Worm (Caenorhabditis elegans): ENCODE data around the gene F54D1.1.

The F54D1.1 gene

DNA sequence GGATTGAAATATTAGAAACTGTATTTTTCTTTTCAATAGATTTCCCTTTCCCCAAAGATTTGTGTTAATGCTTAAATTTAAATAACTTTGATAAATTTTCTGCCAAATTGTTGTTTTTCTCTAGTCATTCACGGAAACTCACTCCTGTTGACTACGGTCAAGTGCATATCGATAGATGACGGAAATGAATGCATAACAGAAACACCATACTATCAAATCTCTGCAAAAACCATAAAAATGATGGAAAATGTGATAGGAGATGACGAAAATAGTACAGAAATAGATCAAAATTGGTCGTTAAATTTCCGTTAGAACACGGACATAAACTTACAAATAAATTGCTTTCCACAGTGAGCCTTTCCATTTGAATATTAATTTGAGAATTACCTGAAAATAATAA is 32.6 kb upstream of the F54D1.1 start:
- no peak for TF ChIP-seq cnd-1 (tag; optimal IDR thresholded peaks at IDR 0.05)
- TF ChIP-seq ces-1 (GFP tag; optimal IDR thresholded peaks at IDR 0.05) = no peak
- no peak for TF ChIP-seq elt-1 (tag; optimal IDR thresholded peaks at IDR 0.05; ENCODE audit: borderline replicate concordance, insufficient read depth)
- no peak for TF ChIP-seq unc-39 (tag; optimal IDR thresholded peaks at IDR 0.05)
- TF ChIP-seq drap-1 (GFP tag; optimal IDR thresholded peaks at IDR 0.05) = no peak
- no peak for TF ChIP-seq hlh-1 (tag; optimal IDR thresholded peaks at IDR 0.05)
- TF ChIP-seq lin-32 (GFP tag; optimal IDR thresholded peaks at IDR 0.05) = no peak
- TF ChIP-seq unc-62 (GFP tag; optimal IDR thresholded peaks at IDR 0.05) = no peak
- no peak for TF ChIP-seq mls-2 (tag; optimal IDR thresholded peaks at IDR 0.05)
- no peak for TF ChIP-seq nhr-76 (tag; optimal IDR thresholded peaks at IDR 0.05)
- TF ChIP-seq ham-2 (GFP tag; optimal IDR thresholded peaks at IDR 0.05) = no peak
- no peak for TF ChIP-seq snpc-4 (tag; optimal IDR thresholded peaks at IDR 0.05)
- TF ChIP-seq ceh-83 (GFP tag; optimal IDR thresholded peaks at IDR 0.05) = no peak
- TF ChIP-seq lin-13 (tag; optimal IDR thresholded peaks at IDR 0.05) = no peak
- TF ChIP-seq sptf-1 (tag; optimal IDR thresholded peaks at IDR 0.05) = no peak
- no peak for TF ChIP-seq nhr-28 (tag; optimal IDR thresholded peaks at IDR 0.05)
- TF ChIP-seq pha-4 (tag; optimal IDR thresholded peaks at IDR 0.05) = no peak
- TF ChIP-seq M03D4.4 (tag; optimal IDR thresholded peaks at IDR 0.05) = no peak
- no peak for TF ChIP-seq ceh-39 (tag; optimal IDR thresholded peaks at IDR 0.05)

- no peak for TF ChIP-seq nhr-76 (tag; optimal IDR thresholded peaks at IDR 0.05)
Observed at ce11 chrIV:11230069-11230468, 31.6 kb upstream of the F54D1.1 start, which contains the start of gene best-7. TSS of gene best-7 (minus strand) at chrIV:11230307.

DNA sequence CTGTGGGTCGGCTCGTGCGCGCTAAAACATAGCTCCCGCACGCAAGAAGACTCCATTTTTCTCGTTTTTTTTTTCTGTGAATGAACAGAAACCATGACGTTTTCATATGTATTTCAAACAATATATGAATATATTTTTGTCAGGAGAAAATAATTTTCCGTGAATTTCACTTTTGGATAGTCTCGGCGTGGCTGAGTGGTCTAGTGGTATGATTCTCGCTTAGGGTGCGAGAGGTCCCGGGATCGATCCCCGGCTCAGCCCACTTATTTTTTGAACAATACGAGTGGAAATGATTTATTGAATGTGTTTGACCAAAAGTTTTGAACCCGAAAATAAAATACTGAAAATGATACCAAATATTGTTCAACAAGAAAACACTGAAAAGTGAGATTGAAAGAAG is 30.3 kb upstream of the F54D1.1 start:
- TF ChIP-seq snpc-4 (tag; optimal IDR thresholded peaks at IDR 0.05) = no peak
- TF ChIP-seq sem-2 (GFP tag; optimal IDR thresholded peaks at IDR 0.05) = no peak
- no peak for TF ChIP-seq mls-2 (tag; optimal IDR thresholded peaks at IDR 0.05)
- TF ChIP-seq zip-8 (tag; optimal IDR thresholded peaks at IDR 0.05) = no peak
- no peak for TF ChIP-seq mep-1 (tag; optimal IDR thresholded peaks at IDR 0.05)
- no peak for TF ChIP-seq sptf-1 (tag; optimal IDR thresholded peaks at IDR 0.05)
- no peak for TF ChIP-seq ceh-39 (tag; optimal IDR thresholded peaks at IDR 0.05)
- TF ChIP-seq ztf-11 (tag; optimal IDR thresholded peaks at IDR 0.05) = no peak
- no peak for TF ChIP-seq pha-4 (tag; optimal IDR thresholded peaks at IDR 0.05)
- TF ChIP-seq unc-120 (tag; optimal IDR thresholded peaks at IDR 0.05; ENCODE audit: poor library complexity, severe bottlenecking) = no peak
- no peak for TF ChIP-seq lin-32 (GFP tag; optimal IDR thresholded peaks at IDR 0.05)
- no peak for TF ChIP-seq unc-62 (GFP tag; optimal IDR thresholded peaks at IDR 0.05)
- TF ChIP-seq unc-39 (tag; optimal IDR thresholded peaks at IDR 0.05) = no peak
- no peak for TF ChIP-seq nhr-2 (tag; optimal IDR thresholded peaks at IDR 0.05)
- TF ChIP-seq mab-5 (tag; optimal IDR thresholded peaks at IDR 0.05) = no peak
- TF ChIP-seq nhr-76 (tag; optimal IDR thresholded peaks at IDR 0.05) = no peak
- no peak for TF ChIP-seq drap-1 (GFP tag; optimal IDR thresholded peaks at IDR 0.05)
- TF ChIP-seq lsy-2 (tag; optimal IDR thresholded peaks at IDR 0.05) = no peak
- TF ChIP-seq M03D4.4 (tag; optimal IDR thresholded peaks at IDR 0.05) = no peak

- TF ChIP-seq pha-4 (tag; optimal IDR thresholded peaks at IDR 0.05) = no peak
- TF ChIP-seq ces-1 (GFP tag; optimal IDR thresholded peaks at IDR 0.05) = peak; percentile 34
Observed at ce11 chrIV:11235755-11236154, 25.9 kb upstream of the F54D1.1 start.

DNA sequence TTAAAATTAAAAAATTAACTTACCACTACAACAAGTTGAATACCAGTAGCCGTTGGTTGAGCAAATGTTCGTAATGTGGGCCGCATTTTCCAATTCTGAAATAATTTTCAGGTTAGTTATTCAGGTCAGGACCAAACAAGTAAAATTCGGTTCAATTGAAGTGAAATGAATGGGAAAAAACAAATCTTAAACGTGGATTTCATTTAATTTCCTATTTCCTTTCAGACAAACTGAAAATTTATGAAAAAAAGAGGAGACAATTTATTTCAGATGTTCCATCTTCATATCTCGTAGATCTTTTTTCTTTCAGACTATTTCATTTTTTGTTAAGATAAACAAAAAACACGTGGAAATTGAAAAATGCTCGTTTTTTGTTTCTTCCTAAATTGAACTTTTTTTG is 20.3 kb upstream of the F54D1.1 start, which contains the start of gene C05C12.6:
Gene C05C12.6, minus strand, starts transcription at position 101 of the 400 bp plus-strand sequence.
- no peak for TF ChIP-seq mab-5 (tag; optimal IDR thresholded peaks at IDR 0.05)
- no peak for TF ChIP-seq hlh-1 (tag; optimal IDR thresholded peaks at IDR 0.05)
- TF ChIP-seq zip-8 (tag; optimal IDR thresholded peaks at IDR 0.05) = no peak
- no peak for TF ChIP-seq sptf-1 (tag; optimal IDR thresholded peaks at IDR 0.05)
- TF ChIP-seq nhr-12 (tag; optimal IDR thresholded peaks at IDR 0.05) = no peak
- TF ChIP-seq cnd-1 (tag; optimal IDR thresholded peaks at IDR 0.05) = no peak
- TF ChIP-seq M03D4.4 (tag; optimal IDR thresholded peaks at IDR 0.05) = no peak
- no peak for TF ChIP-seq nhr-2 (tag; optimal IDR thresholded peaks at IDR 0.05)
- TF ChIP-seq nhr-76 (tag; optimal IDR thresholded peaks at IDR 0.05) = no peak
- TF ChIP-seq ceh-43 (GFP tag; optimal IDR thresholded peaks at IDR 0.05) = no peak
- TF ChIP-seq ces-1 (GFP tag; optimal IDR thresholded peaks at IDR 0.05) = no peak
- no peak for TF ChIP-seq snpc-4 (tag; optimal IDR thresholded peaks at IDR 0.05)
- TF ChIP-seq ham-2 (GFP tag; optimal IDR thresholded peaks at IDR 0.05) = no peak
- TF ChIP-seq lsy-2 (tag; optimal IDR thresholded peaks at IDR 0.05) = no peak
- TF ChIP-seq pha-4 (tag; optimal IDR thresholded peaks at IDR 0.05) = no peak
- no peak for TF ChIP-seq mep-1 (tag; optimal IDR thresholded peaks at IDR 0.05)
- TF ChIP-seq bed-3 (GFP tag; optimal IDR thresholded peaks at IDR 0.05) = no peak
